Worm (Caenorhabditis elegans) whole organism, young adult: ENCODE results near the gene arrd-8.
A peak's percentile ranks its signal among the peaks of the same experiment; 100 is the strongest.

ENCODE experiments used
- B0336.3 ChIP-seq: fragments of 200-800 bp; sonication (Bioruptor generic); IDR thresholded peaks from 2 replicates; pipeline ENCODE4 v1.3.6; 2022; ENCODE audit warnings: missing genetic modification characterization, missing compliant biosample characterization
- D2030.7 ChIP-seq: fragments of 200-800 bp; sonication (Bioruptor generic); IDR thresholded peaks from 2 replicates; pipeline ENCODE4 v1.3.6; 2022; ENCODE audit warnings: missing genetic modification reagents, missing genetic modification characterization, missing compliant biosample characterization
- F10E7.11 ChIP-seq: sonication (generic microtip); optimal IDR thresholded peaks from 2 replicates; lab custom pipeline; 2017; ENCODE audit warnings: mild to moderate bottlenecking, missing genetic modification characterization, moderate library complexity, missing compliant biosample characterization
- F33H1.4 ChIP-seq: fragments of 200-800 bp; sonication (Bioruptor generic); IDR thresholded peaks from 2 replicates; pipeline ENCODE4 v1.3.6; 2022; ENCODE audit warnings: missing genetic modification reagents, missing genetic modification characterization, missing compliant biosample characterization
- F39B2.1 ChIP-seq: fragments of 200-800 bp; sonication (Bioruptor generic); IDR thresholded peaks from 2 replicates; pipeline ENCODE4 v1.3.6; 2022; ENCODE audit warnings: missing genetic modification reagents, missing genetic modification characterization, missing compliant biosample characterization
- F55B11.4 ChIP-seq: sonication (generic microtip); optimal IDR thresholded peaks from 2 replicates; lab custom pipeline; 2016; ENCODE audit warnings: missing compliant biosample characterization, missing genetic modification characterization, borderline replicate concordance; ENCODE audit not compliant: insufficient read depth
- Y53F4B.3 ChIP-seq: fragments of 200-800 bp; sonication (Bioruptor generic); IDR thresholded peaks from 2 replicates; pipeline ENCODE4 v1.3.6; 2022; ENCODE audit warnings: missing genetic modification reagents, missing genetic modification characterization, missing compliant biosample characterization
- Y56A3A.18 ChIP-seq: fragments of 200-800 bp; sonication (Bioruptor generic); IDR thresholded peaks from 2 replicates; pipeline ENCODE4 v1.3.6; 2022; ENCODE audit warnings: missing genetic modification reagents, missing genetic modification characterization, missing compliant biosample characterization
- Y79H2A.3 ChIP-seq: fragments of 200-800 bp; sonication (Bioruptor generic); conservative IDR thresholded peaks from 2 replicates; pipeline ENCODE4 v1.3.6; 2022; ENCODE audit warnings: missing genetic modification reagents, missing genetic modification characterization, missing compliant biosample characterization
- Y95B8A.8 ChIP-seq: fragments of 200-800 bp; sonication (Bioruptor generic); IDR thresholded peaks from 2 replicates; pipeline ENCODE4 v1.3.6; 2022; ENCODE audit warnings: missing genetic modification reagents, missing genetic modification characterization, missing compliant biosample characterization
- aptf-2 ChIP-seq: fragments of 200-800 bp; sonication (Bioruptor generic); conservative IDR thresholded peaks from 2 replicates; pipeline ENCODE4 v1.3.6; 2022; ENCODE audit warnings: missing genetic modification reagents, missing genetic modification characterization, missing compliant biosample characterization
- aptf-3 ChIP-seq: fragments of 200-800 bp; sonication (Bioruptor generic); IDR thresholded peaks from 2 replicates; pipeline ENCODE4 v1.3.6; 2022; ENCODE audit warnings: missing genetic modification characterization, missing compliant biosample characterization
- attf-6 ChIP-seq: fragments of 200-800 bp; sonication (Bioruptor generic); IDR thresholded peaks from 2 replicates; pipeline ENCODE4 v1.3.6; 2022; ENCODE audit warnings: missing genetic modification reagents, missing genetic modification characterization, missing compliant biosample characterization
- cebp-1 ChIP-seq, 2 experiments: fragments of 200-800 bp in 1 of 2; sonication (Bioruptor generic) in 1 of 2; sonication (generic microtip) in 1 of 2; IDR thresholded peaks in 1 of 2; optimal IDR thresholded peaks in 1 of 2; 2 replicates each; pipeline versions ENCODE4 v1.3.6 to Lab custom; 2017 to 2022; ENCODE audit warnings: missing compliant biosample characterization in 2 of 2, missing genetic modification characterization in 2 of 2, mild to moderate bottlenecking in 1 of 2, missing genetic modification reagents in 1 of 2, moderate library complexity in 1 of 2
- efl-1 ChIP-seq: fragments of 150-350 bp; optimal IDR thresholded peaks from 2 replicates; lab custom pipeline; 2014; ENCODE audit warnings: missing biosample characterization, missing genetic modification reagents, missing genetic modification characterization
- egrh-3 ChIP-seq: fragments of 200-800 bp; sonication (Bioruptor generic); IDR thresholded peaks from 2 replicates; pipeline ENCODE4 v1.3.6; 2022; ENCODE audit warnings: missing genetic modification reagents, missing genetic modification characterization, missing compliant biosample characterization
- ekl-4 ChIP-seq: fragments of 200-800 bp; sonication (Bioruptor generic); IDR thresholded peaks from 2 replicates; pipeline ENCODE4 v1.3.6; 2022; ENCODE audit warnings: missing genetic modification reagents, missing genetic modification characterization, missing compliant biosample characterization
- ets-4 ChIP-seq: fragments of 200-800 bp; sonication (Bioruptor generic); optimal IDR thresholded peaks from 2 replicates; lab custom pipeline; 2018; ENCODE audit warnings: mild to moderate bottlenecking, missing genetic modification characterization, missing compliant biosample characterization
- lin-26 ChIP-seq: fragments of 200-800 bp; sonication (Bioruptor generic); IDR thresholded peaks from 2 replicates; pipeline ENCODE4 v1.3.6; 2022; ENCODE audit warnings: missing genetic modification reagents, missing genetic modification characterization, missing compliant biosample characterization
- lin-54 ChIP-seq: fragments of 200-800 bp; sonication (Bioruptor generic); optimal IDR thresholded peaks from 2 replicates; lab custom pipeline; 2018; ENCODE audit warnings: mild to moderate bottlenecking, missing genetic modification characterization, missing compliant biosample characterization
- lsl-1 ChIP-seq: fragments of 200-800 bp; sonication (Bioruptor generic); optimal IDR thresholded peaks from 2 replicates; lab custom pipeline; 2018; ENCODE audit warnings: mild to moderate bottlenecking, missing genetic modification characterization, moderate library complexity, missing compliant biosample characterization
- madf-6 ChIP-seq: fragments of 200-800 bp; sonication (Bioruptor generic); IDR thresholded peaks from 2 replicates; pipeline ENCODE4 v1.3.6; 2022; ENCODE audit warnings: missing genetic modification reagents, missing genetic modification characterization, missing compliant biosample characterization
- madf-8 ChIP-seq: fragments of 200-800 bp; sonication (Bioruptor generic); conservative IDR thresholded peaks from 2 replicates; pipeline ENCODE4 v1.3.6; 2022; ENCODE audit warnings: missing genetic modification reagents, missing genetic modification characterization, missing compliant biosample characterization
- nhr-120 ChIP-seq: fragments of 200-800 bp; sonication (Bioruptor generic); IDR thresholded peaks from 2 replicates; pipeline ENCODE4 v1.3.6; 2022; ENCODE audit warnings: missing genetic modification characterization, missing compliant biosample characterization
- nhr-27 ChIP-seq: fragments of 200-800 bp; sonication (Bioruptor generic); optimal IDR thresholded peaks from 2 replicates; lab custom pipeline; 2018; ENCODE audit warnings: mild to moderate bottlenecking, missing genetic modification characterization, moderate library complexity, missing compliant biosample characterization
- nhr-80 ChIP-seq: sonication (generic microtip); optimal IDR thresholded peaks from 2 replicates; lab custom pipeline; 2016; ENCODE audit warnings: missing genetic modification characterization, missing compliant biosample characterization
- pbrm-1 ChIP-seq: fragments of 200-800 bp; sonication (Bioruptor generic); IDR thresholded peaks from 2 replicates; pipeline ENCODE4 v1.3.6; 2022; ENCODE audit warnings: missing genetic modification reagents, missing genetic modification characterization, missing compliant biosample characterization
- repo-1 ChIP-seq: sonication (generic microtip); optimal IDR thresholded peaks from 2 replicates; lab custom pipeline; 2017; ENCODE audit warnings: mild to moderate bottlenecking, missing genetic modification characterization, missing compliant biosample characterization
- sea-2 ChIP-seq: fragments of 200-800 bp; sonication (Bioruptor generic); IDR thresholded peaks from 2 replicates; pipeline ENCODE4 v1.3.6; 2022; ENCODE audit warnings: missing genetic modification characterization, missing compliant biosample characterization
- snpc-1.1 ChIP-seq: sonication (generic microtip); optimal IDR thresholded peaks from 2 replicates; lab custom pipeline; 2017; ENCODE audit warnings: missing genetic modification characterization, mild to moderate bottlenecking, missing compliant biosample characterization, antibody characterized with exemption, moderate library complexity, missing genotype, missing genetic modification reagents; ENCODE audit not compliant: insufficient read depth
- snpc-4 ChIP-seq, 5 experiments: fragments of 150-350 bp in 1 of 5; sonication (generic microtip) in 4 of 5; optimal IDR thresholded peaks; 2 replicates each; lab custom pipeline; 2014 to 2018; ENCODE audit warnings: missing genetic modification characterization in 5 of 5, missing biosample characterization in 3 of 5, antibody characterized with exemption in 2 of 5, mild to moderate bottlenecking in 2 of 5, missing compliant biosample characterization in 2 of 5, missing genotype in 2 of 5, moderate library complexity in 2 of 5, missing genetic modification reagents in 1 of 5
- tbp1 ChIP-seq: fragments of 200-800 bp; sonication (Bioruptor generic); optimal IDR thresholded peaks from 2 replicates; lab custom pipeline; 2018; ENCODE audit warnings: mild to moderate bottlenecking, missing genetic modification characterization, missing compliant biosample characterization
- unc-62 ChIP-seq: fragments of 150-350 bp; optimal IDR thresholded peaks from 2 replicates; lab custom pipeline; 2014; ENCODE audit warnings: missing biosample characterization, missing genetic modification reagents, missing genetic modification characterization
- xnd-1 ChIP-seq: sonication (generic microtip); optimal IDR thresholded peaks from 2 replicates; lab custom pipeline; 2016; ENCODE audit warnings: missing genotype, missing genetic modification reagents, missing genetic modification characterization, missing compliant biosample characterization
- ztf-18 ChIP-seq: sonication (generic microtip); optimal IDR thresholded peaks from 2 replicates; lab custom pipeline; 2016; ENCODE audit warnings: missing genotype, mild to moderate bottlenecking, missing genetic modification characterization, missing compliant biosample characterization
- ztf-25 ChIP-seq: fragments of 200-800 bp; sonication (Bioruptor generic); IDR thresholded peaks from 2 replicates; pipeline ENCODE4 v1.3.6; 2022; ENCODE audit warnings: missing genetic modification reagents, missing genetic modification characterization, missing compliant biosample characterization
- ztf-6 ChIP-seq: fragments of 200-800 bp; sonication (Bioruptor generic); IDR thresholded peaks from 2 replicates; pipeline ENCODE4 v1.3.6; 2022; ENCODE audit warnings: missing genetic modification reagents, missing genetic modification characterization, missing compliant biosample characterization

arrd-8 gene

DNA sequence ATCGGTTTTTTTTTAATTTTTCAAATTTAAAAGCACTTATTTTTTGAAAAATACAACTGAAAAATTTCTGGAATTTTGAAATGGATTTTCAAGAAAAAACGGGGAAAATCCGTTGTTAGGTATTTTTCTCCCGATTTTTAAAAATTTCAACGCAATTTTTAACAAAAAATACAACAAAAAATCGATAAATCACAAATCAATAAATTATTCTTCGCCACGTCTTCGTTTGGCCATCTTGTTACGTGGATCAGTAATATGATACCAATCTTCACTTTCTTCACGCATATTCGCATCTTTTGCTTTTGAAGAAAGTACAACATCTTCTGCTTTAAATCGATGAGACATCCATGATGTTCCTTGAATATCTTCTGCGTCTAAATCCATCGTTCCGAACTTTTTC lies 36.2 kb upstream of the arrd-8 start (continued):
- TF ChIP-seq snpc-1.1 = no peak
- TF ChIP-seq B0336.3 = no peak
- TF ChIP-seq F55B11.4 (tag; lab: Kevin White, UChicago) = no peak

DNA sequence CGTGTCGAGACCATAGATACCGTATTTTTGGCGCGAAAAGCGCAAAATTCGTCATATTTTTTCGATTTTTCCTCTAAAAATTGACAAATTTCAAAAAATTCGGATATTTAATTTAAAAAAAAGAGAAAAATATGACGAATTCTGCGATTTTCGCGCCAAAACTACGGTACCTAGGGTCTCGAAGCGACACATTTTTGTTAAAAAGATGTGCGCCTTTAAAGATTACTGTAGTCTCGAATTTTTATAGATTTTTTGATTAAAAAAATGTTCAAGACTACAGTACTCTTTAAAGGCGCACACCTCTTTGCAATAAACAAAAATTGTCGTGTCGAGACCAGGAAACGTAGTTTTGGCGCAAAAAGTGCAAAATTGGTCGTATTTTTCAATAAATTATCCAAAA lies 28.8 kb upstream of the arrd-8 start:
- TF ChIP-seq D2030.7 (GFP tag; lab: Robert Waterston, UW) (no peak), F39B2.1 (no peak), attf-6 (GFP tag; lab: Robert Waterston, UW) (no peak), lin-54 (GFP tag; lab: Kevin White, UChicago) (no peak), nhr-27 (no peak), unc-62 (GFP tag; lab: Kevin White, UChicago) (no peak), xnd-1 (tag; lab: Kevin White, UChicago) (peak; percentile 56), F33H1.4 (peak; percentile 55), madf-8 (GFP tag; lab: Robert Waterston, UW) (no peak), snpc-4 (GFP tag; optimal IDR thresholded peaks at IDR 0.05; lab: Kevin White, UChicago) (no peak), snpc-4 (tag; optimal IDR thresholded peaks at IDR 0.05; lab: Kevin White, UChicago) (no peak), nhr-120 (GFP tag; lab: Robert Waterston, UW) (no peak), ekl-4 (GFP tag; lab: Robert Waterston, UW) (no peak), sea-2 (GFP tag; lab: Robert Waterston, UW) (no peak), pbrm-1 (GFP tag; lab: Robert Waterston, UW) (no peak), lin-26 (GFP tag; lab: Robert Waterston, UW) (no peak), efl-1 (GFP tag; lab: Kevin White, UChicago) (peak; percentile 20), madf-6 (GFP tag; lab: Robert Waterston, UW) (peak; percentile 46; the same call in 1 of the 2 replicates), aptf-3 (GFP tag; lab: Robert Waterston, UW) (no peak), tbp1 (GFP tag; lab: Kevin White, UChicago) (no peak), Y53F4B.3 (GFP tag; lab: Robert Waterston, UW) (no peak), ztf-6 (no peak), repo-1 (tag; lab: Kevin White, UChicago) (no peak), ztf-18 (no peak), Y56A3A.18 (GFP tag; lab: Robert Waterston, UW) (no peak), aptf-2 (GFP tag; lab: Robert Waterston, UW) (no peak), F10E7.11 (tag; lab: Kevin White, UChicago) (no peak), Y79H2A.3 (GFP tag; lab: Robert Waterston, UW) (no peak), ets-4 (GFP tag; lab: Kevin White, UChicago) (no peak), nhr-80 (tag; lab: Kevin White, UChicago) (no peak), cebp-1 (GFP tag; IDR thresholded peaks at IDR 0.05; lab: Robert Waterston, UW) (no peak), cebp-1 (tag; optimal IDR thresholded peaks at IDR 0.05; lab: Kevin White, UChicago) (no peak), egrh-3 (GFP tag; lab: Robert Waterston, UW) (no peak), ztf-25 (GFP tag; lab: Robert Waterston, UW) (no peak), Y95B8A.8 (GFP tag; lab: Robert Waterston, UW) (no peak), lsl-1 (GFP tag; lab: Kevin White, UChicago) (peak; percentile 82)
